Worm (Caenorhabditis elegans) whole organism, late embryonic: Measurements from ENCODE around the gene fbxb-75.

ENCODE experiments used
- C08G9.2 ChIP-seq: sonication (generic microtip); optimal IDR thresholded peaks from 2 replicates; lab custom pipeline; 2016; ENCODE audit warnings: mild to moderate bottlenecking, missing genetic modification characterization, moderate library complexity, missing compliant biosample characterization
- C38D4.7 ChIP-seq: fragments of 200-800 bp; sonication (Bioruptor generic); optimal IDR thresholded peaks from 2 replicates; lab custom pipeline; 2018; ENCODE audit warnings: mild to moderate bottlenecking, missing genetic modification characterization, moderate library complexity, missing compliant biosample characterization
- F13H6.1 ChIP-seq: sonication (generic microtip); optimal IDR thresholded peaks from 2 replicates; lab custom pipeline; 2016; ENCODE audit warnings: missing genetic modification characterization, missing compliant biosample characterization
- K09A11.1 ChIP-seq: sonication (generic microtip); optimal IDR thresholded peaks from 2 replicates; lab custom pipeline; 2017; ENCODE audit warnings: antibody characterized with exemption, mild to moderate bottlenecking, missing genetic modification characterization, missing compliant biosample characterization; ENCODE audit not compliant: insufficient read depth
- ahr-1 ChIP-seq: sonication (generic microtip); optimal IDR thresholded peaks from 2 replicates; lab custom pipeline; 2016; ENCODE audit warnings: missing genetic modification characterization, missing compliant biosample characterization
- ama-1 ChIP-seq: fragments of 150-350 bp; optimal IDR thresholded peaks from 2 replicates; lab custom pipeline; 2014
- ceh-14 ChIP-seq: sonication (generic microtip); optimal IDR thresholded peaks from 2 replicates; lab custom pipeline; 2016; ENCODE audit warnings: missing genotype, missing genetic modification characterization, missing compliant biosample characterization
- ceh-18 ChIP-seq: sonication (generic microtip); optimal IDR thresholded peaks from 2 replicates; lab custom pipeline; 2016; ENCODE audit warnings: missing genetic modification characterization, missing compliant biosample characterization
- ceh-19 ChIP-seq: fragments of 200-800 bp; sonication (Bioruptor generic); optimal IDR thresholded peaks from 2 replicates; lab custom pipeline; 2018; ENCODE audit warnings: mild to moderate bottlenecking, missing genetic modification characterization, missing compliant biosample characterization
- ceh-2 ChIP-seq: sonication (generic microtip); optimal IDR thresholded peaks from 2 replicates; lab custom pipeline; 2016; ENCODE audit warnings: missing genotype, missing genetic modification characterization, missing compliant biosample characterization
- ceh-30 ChIP-seq: fragments of 150-350 bp; optimal IDR thresholded peaks from 2 replicates; lab custom pipeline; 2014; ENCODE audit warnings: missing biosample characterization, missing genetic modification characterization
- ceh-31 ChIP-seq: sonication (generic microtip); optimal IDR thresholded peaks from 2 replicates; lab custom pipeline; 2016; ENCODE audit warnings: missing genetic modification characterization, missing compliant biosample characterization
- ceh-45 ChIP-seq: fragments of 200-800 bp; sonication (Bioruptor generic); IDR thresholded peaks from 2 replicates; pipeline ENCODE4 v1.3.6; 2022; ENCODE audit warnings: missing genetic modification reagents, missing genetic modification characterization, missing compliant biosample characterization
- ceh-48 ChIP-seq: sonication (generic microtip); optimal IDR thresholded peaks from 2 replicates; lab custom pipeline; 2016; ENCODE audit warnings: missing genetic modification characterization, inconsistent platforms, missing compliant biosample characterization
- dve-1 ChIP-seq: sonication (generic microtip); optimal IDR thresholded peaks from 2 replicates; lab custom pipeline; 2017; ENCODE audit warnings: antibody characterized with exemption, mild to moderate bottlenecking, missing genetic modification characterization, missing compliant biosample characterization
- fkh-10 ChIP-seq: fragments of 150-350 bp; optimal IDR thresholded peaks from 2 replicates; lab custom pipeline; 2014; ENCODE audit warnings: missing biosample characterization, missing genetic modification reagents, missing genetic modification characterization
- fkh-6 ChIP-seq: sonication (generic microtip); optimal IDR thresholded peaks from 2 replicates; lab custom pipeline; 2016; ENCODE audit warnings: missing genetic modification characterization, missing compliant biosample characterization
- gmeb-2 ChIP-seq: sonication (generic microtip); optimal IDR thresholded peaks from 2 replicates; lab custom pipeline; 2016; ENCODE audit warnings: missing genetic modification characterization, inconsistent platforms, missing compliant biosample characterization
- hlh-30 ChIP-seq: sonication (generic microtip); optimal IDR thresholded peaks from 2 replicates; lab custom pipeline; 2017; ENCODE audit warnings: antibody characterized with exemption, missing genetic modification characterization, missing compliant biosample characterization; ENCODE audit not compliant: insufficient read depth
- hlh-6 ChIP-seq: sonication (generic microtip); optimal IDR thresholded peaks from 2 replicates; lab custom pipeline; 2016; ENCODE audit warnings: missing genotype, missing genetic modification characterization, missing compliant biosample characterization
- madf-2 ChIP-seq: sonication (generic microtip); optimal IDR thresholded peaks from 2 replicates; lab custom pipeline; 2017; ENCODE audit warnings: missing genetic modification characterization, missing compliant biosample characterization
- mec-3 ChIP-seq: sonication (generic microtip); optimal IDR thresholded peaks from 2 replicates; lab custom pipeline; 2016; ENCODE audit warnings: borderline replicate concordance, missing genetic modification characterization, missing compliant biosample characterization
- nhr-11 ChIP-seq: fragments of 150-350 bp; optimal IDR thresholded peaks from 2 replicates; lab custom pipeline; 2014; ENCODE audit warnings: missing biosample characterization, missing genetic modification characterization
- pag-3 ChIP-seq: sonication (generic microtip); optimal IDR thresholded peaks from 2 replicates; lab custom pipeline; 2016; ENCODE audit warnings: missing compliant biosample characterization, missing genetic modification characterization, borderline replicate concordance
- pha-4 ChIP-seq: fragments of 150-350 bp; optimal IDR thresholded peaks from 2 replicates; lab custom pipeline; 2018; ENCODE audit warnings: missing biosample characterization, missing genetic modification reagents, missing genetic modification characterization
- pros-1 ChIP-seq: fragments of 150-350 bp; optimal IDR thresholded peaks from 2 replicates; lab custom pipeline; 2014; ENCODE audit warnings: missing biosample characterization, missing genetic modification reagents, missing genetic modification characterization
- ref-2 ChIP-seq: sonication (generic microtip); optimal IDR thresholded peaks from 2 replicates; lab custom pipeline; 2016; ENCODE audit warnings: missing genetic modification characterization, missing compliant biosample characterization
- sox-2 ChIP-seq: fragments of 200-800 bp; sonication (Bioruptor generic); IDR thresholded peaks from 2 replicates; pipeline ENCODE4 v1.3.6; 2022; ENCODE audit warnings: missing genetic modification reagents, missing genetic modification characterization, missing compliant biosample characterization
- tbx-2 ChIP-seq: sonication (generic microtip); optimal IDR thresholded peaks from 2 replicates; lab custom pipeline; 2016; ENCODE audit warnings: missing genetic modification characterization, missing compliant biosample characterization
- ttx-3 ChIP-seq: sonication (generic microtip); optimal IDR thresholded peaks from 2 replicates; lab custom pipeline; 2016; ENCODE audit warnings: missing genetic modification reagents, missing genetic modification characterization, missing compliant biosample characterization
- unc-55 ChIP-seq: sonication (generic microtip); optimal IDR thresholded peaks from 2 replicates; lab custom pipeline; 2017; ENCODE audit warnings: missing biosample characterization, missing genetic modification reagents, missing genetic modification characterization
- zip-5 ChIP-seq: sonication (generic microtip); optimal IDR thresholded peaks from 2 replicates; lab custom pipeline; 2016; ENCODE audit warnings: missing genetic modification characterization, missing compliant biosample characterization
- ztf-16 ChIP-seq: sonication (generic microtip); optimal IDR thresholded peaks from 2 replicates; lab custom pipeline; 2017; ENCODE audit warnings: missing genetic modification characterization, missing compliant biosample characterization

fbxb-75 gene

DNA sequence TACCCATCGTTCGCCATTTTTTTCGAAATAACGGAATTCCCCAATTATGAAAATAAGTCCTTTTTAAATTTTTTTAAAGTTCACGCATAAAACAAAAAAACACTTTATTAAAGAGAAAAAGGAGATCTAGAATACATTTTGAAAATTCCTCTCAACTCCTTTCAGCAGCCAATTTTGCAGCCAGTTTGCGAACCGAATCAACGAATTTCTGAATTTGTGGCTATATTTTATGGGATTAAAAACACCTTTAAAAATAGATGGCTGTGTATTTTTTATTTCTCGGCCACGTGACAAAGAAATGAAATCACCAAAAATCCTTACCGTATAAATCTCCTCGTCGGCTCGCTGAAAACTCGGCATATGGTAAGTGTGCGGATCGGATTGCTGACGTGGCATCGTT is 39.0 kb upstream of the fbxb-75 start, which contains the start of gene M01H9.10:
Gene M01H9.10, minus strand, starts transcription at position 101 of the 400 bp plus-strand sequence.
- no peak for TF ChIP-seq hlh-30 (tag; lab: Kevin White, UChicago)
- TF ChIP-seq ceh-30 (tag; lab: Kevin White, UChicago): no peak
- TF ChIP-seq F13H6.1 (tag; lab: Kevin White, UChicago): no peak
- TF ChIP-seq ceh-31 (tag; lab: Kevin White, UChicago): no peak
- no peak for TF ChIP-seq unc-55
- no peak for TF ChIP-seq pha-4 (tag; lab: Kevin White, UChicago)
- no peak for TF ChIP-seq ztf-16 (tag; lab: Kevin White, UChicago)
- no peak for TF ChIP-seq fkh-6
- TF ChIP-seq ceh-48: no peak
- no peak for TF ChIP-seq ahr-1 (tag; lab: Kevin White, UChicago)
- no peak for TF ChIP-seq C38D4.7
- TF ChIP-seq ama-1: no peak
- no peak for TF ChIP-seq pros-1 (tag; lab: Kevin White, UChicago)

DNA sequence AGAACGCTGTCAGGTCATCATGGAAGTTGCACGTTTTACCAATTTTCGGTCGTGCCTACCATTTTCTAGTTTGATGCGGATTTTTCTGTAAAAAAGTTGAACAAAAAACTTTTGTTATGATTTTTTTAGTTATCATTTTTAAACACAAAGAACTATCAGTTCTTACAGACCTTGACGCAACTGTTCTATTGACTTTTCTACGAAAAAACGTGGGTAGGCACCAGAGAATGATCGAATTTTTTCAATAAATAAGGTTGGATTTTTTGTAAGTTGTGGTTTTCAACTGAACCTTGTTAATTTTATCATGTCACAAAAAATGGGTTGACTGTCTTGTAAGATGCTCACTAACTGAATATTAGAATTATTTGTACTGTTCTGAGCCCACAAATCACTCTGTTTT is 37.6 kb upstream of the fbxb-75 start:
- TF ChIP-seq ceh-31 (tag; lab: Kevin White, UChicago) (no peak), ama-1 (no peak), ceh-48 (no peak), ceh-45 (GFP tag; lab: Robert Waterston, UW) (no peak), nhr-11 (tag; lab: Kevin White, UChicago) (no peak), zip-5 (no peak), hlh-6 (tag; lab: Kevin White, UChicago) (no peak)
- TF ChIP-seq, all 69 proteins: peak for 0

DNA sequence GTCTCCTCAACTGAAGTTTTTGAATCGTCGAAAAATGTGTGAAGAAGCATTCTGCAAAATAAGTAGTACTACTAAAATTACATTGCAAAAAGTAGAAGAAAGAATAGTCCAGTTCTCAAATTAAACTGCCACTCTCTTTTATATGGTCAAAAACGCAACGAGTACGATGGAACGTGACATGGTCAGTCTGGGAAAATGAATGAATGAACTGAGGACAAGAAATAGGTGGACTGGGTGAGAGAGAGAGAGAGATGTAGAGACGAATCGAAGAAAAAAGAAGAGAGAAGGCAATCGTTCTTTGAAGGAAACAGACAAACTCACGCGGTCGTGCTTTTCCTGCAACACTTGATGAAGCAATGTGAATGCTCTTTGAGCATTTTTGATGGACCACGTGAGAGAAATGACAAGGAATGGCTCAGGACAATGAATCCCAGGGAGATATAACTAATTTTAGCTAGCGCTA is 36.1 kb upstream of the fbxb-75 start, which contains the start of gene M01H9.3:
Gene M01H9.3, minus strand, starts transcription at position 51 of the 463 bp plus-strand sequence.
- TF ChIP-seq ceh-18: peak; percentile 82
- peak; percentile 51 for TF ChIP-seq unc-55
- TF ChIP-seq mec-3 (tag; lab: Kevin White, UChicago): no peak

DNA sequence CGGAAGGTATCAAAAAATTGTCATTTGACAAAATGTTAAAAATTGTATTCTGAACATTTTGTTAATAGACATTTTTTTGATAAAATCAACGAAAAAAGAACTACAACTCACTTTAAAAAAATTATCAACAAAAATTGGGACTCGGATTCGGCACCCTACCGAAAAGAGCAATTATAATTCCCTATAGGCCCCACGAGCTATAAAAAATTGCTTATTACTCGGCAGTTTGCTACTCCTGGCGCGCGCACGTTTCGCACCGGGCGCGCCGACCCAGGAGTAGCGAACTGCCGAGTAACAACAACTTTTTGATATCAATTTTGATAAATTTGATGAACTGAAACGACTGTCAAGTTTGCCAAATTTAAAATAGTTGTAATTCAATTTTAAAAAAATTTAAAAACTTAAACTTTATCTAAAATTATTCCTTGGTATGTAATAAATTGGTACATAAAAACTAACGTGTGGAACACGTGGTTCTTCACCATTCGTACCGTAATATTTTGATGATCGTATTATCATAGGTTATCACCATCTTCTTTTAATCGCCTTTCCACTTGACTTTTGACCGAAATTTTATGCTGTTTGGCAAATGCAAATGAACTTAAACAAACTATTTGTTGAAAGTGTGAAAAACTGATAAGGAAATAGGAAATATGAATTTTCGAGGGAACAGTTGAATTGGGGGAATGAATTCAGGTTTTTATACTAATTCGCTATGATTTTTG is 34.5 kb upstream of the fbxb-75 start:
- no peak for TF ChIP-seq ttx-3 (tag; lab: Kevin White, UChicago)
- no peak for TF ChIP-seq tbx-2 (tag; lab: Kevin White, UChicago)
- TF ChIP-seq zip-5: no peak
- TF ChIP-seq dve-1: no peak
- TF ChIP-seq ref-2 (tag; lab: Kevin White, UChicago): no peak
- no peak for TF ChIP-seq gmeb-2 (tag; lab: Kevin White, UChicago)
- no peak for TF ChIP-seq fkh-10 (GFP tag; lab: Kevin White, UChicago)
- no peak for TF ChIP-seq ceh-14 (tag; lab: Kevin White, UChicago)
- TF ChIP-seq C08G9.2: no peak
- TF ChIP-seq ceh-19 (GFP tag; lab: Kevin White, UChicago): no peak
- TF ChIP-seq madf-2 (tag; lab: Kevin White, UChicago): no peak
- TF ChIP-seq sox-2: no peak
- TF ChIP-seq ahr-1 (tag; lab: Kevin White, UChicago): no peak

DNA sequence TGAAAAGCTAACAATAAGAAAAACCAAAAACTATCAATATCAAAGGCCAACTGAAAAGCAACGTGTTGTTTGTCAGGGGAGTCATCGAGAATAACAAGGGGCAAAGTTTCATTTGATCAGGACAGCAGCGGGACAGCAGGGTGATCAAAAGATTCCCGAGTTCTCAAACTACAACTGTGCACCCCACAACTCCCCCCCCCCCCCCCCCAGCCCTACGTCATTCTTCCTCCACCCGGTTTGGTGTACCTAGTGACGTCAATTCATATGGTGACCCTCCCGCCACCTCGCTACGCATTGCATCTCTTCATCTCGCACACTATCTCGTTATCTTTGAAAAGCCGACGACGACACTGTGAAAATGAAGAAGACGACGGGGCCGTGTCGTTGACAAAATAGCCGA is 32.8 kb upstream of the fbxb-75 start:
- TF ChIP-seq ama-1 (no peak), F13H6.1 (tag; lab: Kevin White, UChicago) (no peak), ceh-19 (GFP tag; lab: Kevin White, UChicago) (no peak), ceh-2 (tag; lab: Kevin White, UChicago) (no peak), zip-5 (no peak), pag-3 (tag; lab: Kevin White, UChicago) (no peak), nhr-11 (tag; lab: Kevin White, UChicago) (no peak), K09A11.1 (tag; lab: Kevin White, UChicago) (no peak)
